Fruit fly (Drosophila melanogaster) whole organism, embryonic: Measurements from ENCODE around the gene CG8206.

Experiments used
- Antp ChIP-seq: fragments of 200-800 bp; sonication (Bioruptor generic); optimal IDR thresholded peaks from 3 replicates; lab custom pipeline; 2016; ENCODE audit warnings: missing biosample characterization, missing genetic modification characterization
- B-H2 ChIP-seq: fragments of 200-800 bp; sonication (Bioruptor generic); optimal IDR thresholded peaks from 2 replicates; lab custom pipeline; 2018; ENCODE audit warnings: missing biosample characterization, mild to moderate bottlenecking, missing genetic modification characterization
- Bgb ChIP-seq: fragments of 200-800 bp; sonication (Bioruptor generic); IDR thresholded peaks from 2 replicates; pipeline ENCODE4 v1.3.6; 2022; ENCODE audit warnings: missing biosample characterization, missing genetic modification characterization; ENCODE audit not compliant: partially characterized antibody
- CG1024 ChIP-seq: fragments of 200-800 bp; sonication (Bioruptor generic); IDR thresholded peaks from 2 replicates; pipeline ENCODE4 v1.3.6; 2022; ENCODE audit warnings: missing biosample characterization, missing genetic modification characterization
- CG1233 ChIP-seq: fragments of 200-800 bp; sonication (Bioruptor generic); optimal IDR thresholded peaks from 4 replicates; lab custom pipeline; 2018; ENCODE audit warnings: missing biosample characterization, mild to moderate bottlenecking, missing genetic modification characterization
- CG13894 ChIP-seq: fragments of 200-800 bp; sonication (Bioruptor generic); optimal IDR thresholded peaks from 3 replicates; lab custom pipeline; 2018; ENCODE audit warnings: missing biosample characterization, mild to moderate bottlenecking, missing genetic modification characterization, moderate library complexity
- CG14710 ChIP-seq: fragments of 200-800 bp; sonication (Bioruptor generic); optimal IDR thresholded peaks from 3 replicates; lab custom pipeline; 2019; ENCODE audit warnings: missing biosample characterization, mild to moderate bottlenecking, missing genetic modification characterization, moderate library complexity
- CG15479 ChIP-seq: fragments of 200-800 bp; sonication (Bioruptor generic); optimal IDR thresholded peaks from 3 replicates; lab custom pipeline; 2019; ENCODE audit warnings: missing biosample characterization, mild to moderate bottlenecking, missing genetic modification characterization, moderate library complexity
- CG1603 ChIP-seq: fragments of 200-800 bp; sonication (Bioruptor generic); optimal IDR thresholded peaks from 2 replicates; lab custom pipeline; 2019; ENCODE audit warnings: missing biosample characterization, mild to moderate bottlenecking, missing genetic modification characterization, moderate library complexity
- CG17186 ChIP-seq: fragments of 200-800 bp; sonication (Bioruptor generic); optimal IDR thresholded peaks from 3 replicates; lab custom pipeline; 2017; ENCODE audit warnings: missing biosample characterization, missing genetic modification reagents, missing genetic modification characterization
- CG2116 ChIP-seq: fragments of 200-800 bp; sonication (Bioruptor generic); optimal IDR thresholded peaks from 3 replicates; lab custom pipeline; 2018; ENCODE audit warnings: missing biosample characterization, mild to moderate bottlenecking, missing genetic modification characterization
- CG31388 ChIP-seq: fragments of 200-800 bp; sonication (Bioruptor generic); optimal IDR thresholded peaks from 2 replicates; lab custom pipeline; 2016; ENCODE audit warnings: missing biosample characterization, missing genetic modification characterization
- CG3847 ChIP-seq: fragments of 200-800 bp; sonication (Bioruptor generic); IDR thresholded peaks from 2 replicates; pipeline ENCODE4 v1.3.6; 2022; ENCODE audit warnings: missing biosample characterization, missing genetic modification characterization
- CG6654 ChIP-seq: fragments of 200-800 bp; sonication (Bioruptor generic); optimal IDR thresholded peaks from 2 replicates; lab custom pipeline; 2017; ENCODE audit warnings: missing biosample characterization, mild to moderate bottlenecking, missing genetic modification characterization
- CG9797 ChIP-seq: fragments of 200-800 bp; sonication (Bioruptor generic); optimal IDR thresholded peaks from 3 replicates; lab custom pipeline; 2018; ENCODE audit warnings: missing biosample characterization, mild to moderate bottlenecking, missing genetic modification characterization
- D19A ChIP-seq: fragments of 200-800 bp; optimal IDR thresholded peaks from 3 replicates; lab custom pipeline; 2019; ENCODE audit warnings: missing biosample characterization, mild to moderate bottlenecking, missing genetic modification characterization, moderate library complexity
- Dll ChIP-seq: fragments of 200-800 bp; sonication (Bioruptor generic); IDR thresholded peaks from 4 replicates; pipeline ENCODE4 v1.3.6; 2022; ENCODE audit warnings: missing biosample characterization, missing genetic modification characterization; ENCODE audit not compliant: partially characterized antibody
- Dref ChIP-seq: fragments of 200-800 bp; sonication (Bioruptor generic); IDR thresholded peaks from 2 replicates; pipeline ENCODE4 v1.3.6; 2022; ENCODE audit warnings: missing biosample characterization, missing genetic modification characterization
- HLH4C ChIP-seq: fragments of 200-800 bp; sonication (Bioruptor generic); IDR thresholded peaks from 3 replicates; pipeline ENCODE4 v1.3.6; 2022; ENCODE audit warnings: missing biosample characterization, missing genetic modification characterization; ENCODE audit not compliant: partially characterized antibody
- HmgD ChIP-seq: fragments of 200-800 bp; sonication (Bioruptor generic); optimal IDR thresholded peaks from 3 replicates; lab custom pipeline; 2016; ENCODE audit warnings: missing biosample characterization, missing genetic modification characterization
- HmgZ ChIP-seq: fragments of 200-800 bp; sonication (Bioruptor generic); optimal IDR thresholded peaks from 2 replicates; lab custom pipeline; 2018; ENCODE audit warnings: missing biosample characterization, mild to moderate bottlenecking, missing genetic modification characterization
- Hmr ChIP-seq: fragments of 200-800 bp; sonication (Bioruptor generic); optimal IDR thresholded peaks from 3 replicates; lab custom pipeline; 2017; ENCODE audit warnings: mild to moderate bottlenecking, missing biosample characterization, missing genetic modification reagents, missing genetic modification characterization
- Hsf ChIP-seq: fragments of 200-800 bp; sonication (Bioruptor generic); optimal IDR thresholded peaks from 3 replicates; lab custom pipeline; 2016; ENCODE audit warnings: missing biosample characterization, missing genetic modification characterization
- Med ChIP-seq: fragments of 200-800 bp; sonication (Bioruptor generic); peaks from one replicate; lab custom pipeline; 2016; ENCODE audit warnings: missing biosample characterization, missing genetic modification characterization, mild to moderate bottlenecking, inconsistent platforms, moderate library complexity
- Mes4 ChIP-seq: fragments of 200-800 bp; sonication (Bioruptor generic); optimal IDR thresholded peaks from 2 replicates; lab custom pipeline; 2016; ENCODE audit warnings: missing biosample characterization, missing genetic modification characterization
- NK7.1 ChIP-seq: fragments of 200-800 bp; sonication (Bioruptor generic); optimal IDR thresholded peaks from 3 replicates; lab custom pipeline; 2016; ENCODE audit warnings: missing biosample characterization, missing genetic modification characterization
- Neu2 ChIP-seq: fragments of 200-800 bp; sonication (Bioruptor generic); optimal IDR thresholded peaks from 3 replicates; lab custom pipeline; 2016; ENCODE audit warnings: missing biosample characterization, missing genetic modification characterization, borderline replicate concordance
- Opbp ChIP-seq: fragments of 200-800 bp; sonication (Bioruptor generic); IDR thresholded peaks from 3 replicates; pipeline ENCODE4 v1.3.6; 2022; ENCODE audit warnings: missing biosample characterization, missing genetic modification characterization; ENCODE audit not compliant: partially characterized antibody
- Pdp1 ChIP-seq, 2 experiments: fragments of 200-800 bp; sonication (Bioruptor generic); optimal IDR thresholded peaks; 3 replicates each; lab custom pipeline; 2016; ENCODE audit warnings: missing biosample characterization in 2 of 2, missing genetic modification characterization in 2 of 2, mild to moderate bottlenecking in 1 of 2, moderate library complexity in 1 of 2
- Scr ChIP-seq: fragments of 200-800 bp; sonication (Bioruptor generic); IDR thresholded peaks from 2 replicates; pipeline ENCODE4 v1.3.6; 2022; ENCODE audit warnings: missing biosample characterization, missing genetic modification characterization; ENCODE audit not compliant: partially characterized antibody
- Six4 ChIP-seq: fragments of 200-800 bp; sonication (Bioruptor generic); optimal IDR thresholded peaks from 2 replicates; lab custom pipeline; 2016; ENCODE audit warnings: missing biosample characterization, missing genetic modification characterization
- Sry-δ ChIP-seq: fragments of 200-800 bp; sonication (Bioruptor generic); optimal IDR thresholded peaks from 2 replicates; lab custom pipeline; 2016; ENCODE audit warnings: missing biosample characterization, missing genetic modification characterization
- ato ChIP-seq: fragments of 200-800 bp; sonication (Bioruptor generic); IDR thresholded peaks from 2 replicates; pipeline ENCODE4 v1.3.6; 2022; ENCODE audit warnings: missing biosample characterization, missing genetic modification characterization; ENCODE audit not compliant: partially characterized antibody
- az2 ChIP-seq: fragments of 200-800 bp; sonication (Bioruptor generic); optimal IDR thresholded peaks from 3 replicates; lab custom pipeline; 2016; ENCODE audit warnings: missing biosample characterization, missing genetic modification characterization
- chinmo ChIP-seq: fragments of 200-800 bp; sonication (Bioruptor generic); IDR thresholded peaks from 4 replicates; pipeline ENCODE4 v1.3.6; 2022; ENCODE audit warnings: missing biosample characterization, missing genetic modification characterization; ENCODE audit not compliant: partially characterized antibody
- crp ChIP-seq, 2 experiments: fragments of 200-800 bp; sonication (Bioruptor generic); optimal IDR thresholded peaks; 2 replicates in 1 of 2; 3 replicates in 1 of 2; lab custom pipeline; 2017; ENCODE audit warnings: missing biosample characterization in 2 of 2, missing genetic modification characterization in 2 of 2, mild to moderate bottlenecking in 1 of 2, moderate library complexity in 1 of 2
- disco-r ChIP-seq: fragments of 200-800 bp; sonication (Bioruptor generic); optimal IDR thresholded peaks from 2 replicates; lab custom pipeline; 2016; ENCODE audit warnings: missing biosample characterization, missing genetic modification characterization
- gce ChIP-seq: fragments of 200-800 bp; sonication (Bioruptor generic); IDR thresholded peaks from 3 replicates; pipeline ENCODE4 v1.3.6; 2022; ENCODE audit warnings: missing biosample characterization, missing genetic modification characterization
- gcm ChIP-seq: fragments of 200-800 bp; sonication (Bioruptor generic); optimal IDR thresholded peaks from 2 replicates; lab custom pipeline; 2019; ENCODE audit warnings: missing biosample characterization, mild to moderate bottlenecking, missing genetic modification characterization, moderate library complexity
- gfzf ChIP-seq: fragments of 200-800 bp; sonication (Bioruptor generic); optimal IDR thresholded peaks from 2 replicates; lab custom pipeline; 2016; ENCODE audit warnings: missing biosample characterization, mild to moderate bottlenecking, missing genetic modification characterization, moderate library complexity
- gsb ChIP-seq: fragments of 200-800 bp; sonication (Bioruptor generic); IDR thresholded peaks from 2 replicates; pipeline ENCODE4 v1.3.6; 2022; ENCODE audit warnings: missing biosample characterization, missing genetic modification characterization
- knrl ChIP-seq: fragments of 200-800 bp; sonication (Bioruptor generic); IDR thresholded peaks from 3 replicates; pipeline ENCODE4 v1.3.6; 2022; ENCODE audit warnings: missing biosample characterization, missing genetic modification characterization; ENCODE audit not compliant: partially characterized antibody
- nom ChIP-seq: fragments of 200-800 bp; sonication (Bioruptor generic); optimal IDR thresholded peaks from 2 replicates; lab custom pipeline; 2017; ENCODE audit warnings: missing biosample characterization, missing genetic modification characterization, mild to moderate bottlenecking, moderate library complexity, missing genetic modification reagents
- sc ChIP-seq, 3 experiments: fragments of >200 bp in 2 of 3; fragments of 200-800 bp in 1 of 3; sonication (Bioruptor generic) in 1 of 3; optimal IDR thresholded peaks; 2 replicates in 2 of 3; 3 replicates in 1 of 3; lab custom pipeline; 2017; ENCODE audit warnings: mild to moderate bottlenecking in 1 of 3, missing biosample characterization in 1 of 3, missing genetic modification characterization in 1 of 3, missing genetic modification reagents in 1 of 3
- slp2 ChIP-seq: fragments of 200-800 bp; sonication (Bioruptor generic); optimal IDR thresholded peaks from 2 replicates; lab custom pipeline; 2016; ENCODE audit warnings: missing biosample characterization, missing genetic modification characterization
- trem ChIP-seq: fragments of 200-800 bp; optimal IDR thresholded peaks from 3 replicates; lab custom pipeline; 2019; ENCODE audit warnings: missing biosample characterization, mild to moderate bottlenecking, missing genetic modification characterization, moderate library complexity
- vfl ChIP-seq: fragments of 200-800 bp; sonication (Bioruptor generic); optimal IDR thresholded peaks from 2 replicates; lab custom pipeline; 2016; ENCODE audit warnings: missing biosample characterization, missing genetic modification characterization
- vvl ChIP-seq: fragments of 200-800 bp; sonication (Bioruptor generic); IDR thresholded peaks from 2 replicates; pipeline ENCODE4 v1.3.6; 2022; ENCODE audit warnings: missing biosample characterization, missing genetic modification characterization

CG8206 gene

DNA sequence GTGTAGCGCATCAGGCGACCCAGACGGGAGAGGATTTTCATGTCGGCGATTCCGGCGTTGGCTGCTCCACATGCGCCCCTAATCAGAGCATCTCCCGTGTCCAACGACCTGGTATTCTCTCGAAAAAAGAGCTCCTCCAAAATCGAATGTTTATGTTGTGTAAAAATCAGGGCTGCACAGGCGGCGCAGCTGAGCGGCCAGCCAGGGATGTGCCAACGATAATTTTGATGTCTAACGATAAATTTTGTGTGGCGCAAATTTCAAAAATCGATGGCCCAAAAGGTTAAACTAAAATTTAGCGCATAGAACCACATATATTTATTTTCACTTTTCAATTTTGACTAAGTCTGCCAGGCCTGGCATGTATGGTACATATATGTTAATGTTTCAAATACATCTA, 38.0 kb upstream of the CG8206 start, which contains the start of gene CG9240 (continued):
- peak; percentile 18 for TF ChIP-seq CG15479 (GFP tag; lab: Kevin White, UChicago)
- TF ChIP-seq Six4: no peak
- TF ChIP-seq CG1024: no peak
- no peak for TF ChIP-seq Mes4 (GFP tag; lab: Kevin White, UChicago)
- TF ChIP-seq CG6654: no peak
- TF ChIP-seq Sry-δ: peak; percentile 47
- peak; percentile 7 for TF ChIP-seq CG9797 (GFP tag; lab: Kevin White, UChicago)
- TF ChIP-seq CG17186: peak; percentile 42
- 0 out of 3 replicates have a peak, but pooled peaks have one; percentile 47 for TF ChIP-seq Opbp
- TF ChIP-seq Med (GFP tag; lab: Kevin White, UChicago): peak; percentile 66
- TF ChIP-seq CG13894 (tag; lab: Kevin White, UChicago): peak; percentile 36
- no peak for TF ChIP-seq disco-r (GFP tag; lab: Kevin White, UChicago)
- peak in 1 of 2 experiments; percentile 84 for TF ChIP-seq Pdp1 (GFP tag; optimal IDR thresholded peaks at IDR 0.05; lab: Kevin White, UChicago)
- peak; percentile 5 for TF ChIP-seq trem
- peak; percentile 2 for TF ChIP-seq nom (GFP tag; lab: Kevin White, UChicago)
- TF ChIP-seq Hmr (GFP tag; lab: Kevin White, UChicago): no peak
- TF ChIP-seq CG31388 (GFP tag; lab: Kevin White, UChicago): no peak
- peak; percentile 10 for TF ChIP-seq CG14710
- no peak for TF ChIP-seq az2 (GFP tag; lab: Kevin White, UChicago)
- TF ChIP-seq knrl (GFP tag; lab: Robert Waterston, UW): no peak
- peak; percentile 78 for TF ChIP-seq Dref (GFP tag; lab: Robert Waterston, UW)
- TF ChIP-seq gfzf (GFP tag; lab: Kevin White, UChicago): peak; percentile 19
- TF ChIP-seq Dll (GFP tag; lab: Robert Waterston, UW): peak; percentile 46; the same call in 1 of the 4 replicates
- TF ChIP-seq CG3847: no peak
- no peak for TF ChIP-seq HmgD (GFP tag; lab: Kevin White, UChicago)
- peak; percentile 44 for TF ChIP-seq HmgZ
- TF ChIP-seq gcm (GFP tag; lab: Kevin White, UChicago): no peak
- peak; percentile 60 for TF ChIP-seq CG1603
- TF ChIP-seq Bgb (GFP tag; lab: Robert Waterston, UW): 0 out of 2 replicates have a peak, but pooled peaks have one; percentile 16
- peak; percentile 2 for TF ChIP-seq D19A (tag; lab: Kevin White, UChicago)
- TF ChIP-seq CG1233 (GFP tag; lab: Kevin White, UChicago): no peak
- TF ChIP-seq CG2116: peak; percentile 94
- no peak for TF ChIP-seq Hsf (GFP tag; lab: Kevin White, UChicago)
- no peak for TF ChIP-seq vvl (GFP tag; lab: Robert Waterston, UW)
- peak; percentile 8 for TF ChIP-seq B-H2 (GFP tag; lab: Kevin White, UChicago)
- no peak for TF ChIP-seq sc (optimal IDR thresholded peaks at IDR 0.05; lab: Kevin White, UChicago)
- TF ChIP-seq sc (GFP tag; optimal IDR thresholded peaks at IDR 0.05; lab: Kevin White, UChicago): no peak
- no peak for TF ChIP-seq gce (GFP tag; lab: Robert Waterston, UW)
- peak in 1 of 2 experiments; percentile 87 for TF ChIP-seq crp (GFP tag; optimal IDR thresholded peaks at IDR 0.05; lab: Kevin White, UChicago)
- TF ChIP-seq slp2 (GFP tag; lab: Kevin White, UChicago): no peak
- TF ChIP-seq HLH4C (GFP tag; lab: Robert Waterston, UW): peak; percentile 35; the same call in 1 of the 3 replicates
- peak; percentile 25; the same call in 1 of the 2 replicates for TF ChIP-seq Scr (GFP tag; lab: Robert Waterston, UW)
- no peak for TF ChIP-seq Antp (GFP tag; lab: Kevin White, UChicago)
- peak; percentile 22; the same call in 1 of the 2 replicates for TF ChIP-seq ato
- no peak for TF ChIP-seq chinmo (GFP tag; lab: Robert Waterston, UW)
- no peak for TF ChIP-seq gsb (GFP tag; lab: Robert Waterston, UW)
- no peak for TF ChIP-seq Neu2 (GFP tag; lab: Kevin White, UChicago)
- TF ChIP-seq vfl (GFP tag; lab: Kevin White, UChicago): no peak
- TF ChIP-seq NK7.1 (GFP tag; lab: Kevin White, UChicago): no peak
